Fruit fly (Drosophila melanogaster): ENCODE measurements around the gene CG7742.

The CG7742 gene

DNA sequence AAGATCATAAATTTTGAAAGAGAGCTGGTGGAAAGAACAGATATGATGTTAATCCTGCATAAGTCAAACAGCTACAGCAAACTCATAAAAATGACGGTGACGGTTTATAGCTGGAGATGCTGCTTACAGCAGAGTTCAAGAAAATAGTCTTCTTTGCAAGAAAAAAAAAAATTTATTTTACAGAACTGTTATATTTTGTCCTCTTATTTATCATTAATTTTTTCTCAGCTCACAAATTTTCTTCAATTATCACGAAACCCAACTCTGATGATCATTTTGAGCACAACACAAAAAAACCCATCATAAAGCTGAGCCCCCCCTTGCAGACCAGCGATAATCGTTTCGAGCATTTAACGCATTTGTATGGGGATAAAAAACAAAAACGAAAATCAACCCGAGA is 16.6 kb upstream of the CG7742 start (continued):
- TF ChIP-seq salr (GFP tag; optimal IDR thresholded peaks at IDR 0.05) (no peak), CG16779 (tag; optimal IDR thresholded peaks at IDR 0.05) (no peak), Eip78C (GFP tag) (peak; percentile 83), Hr4 (GFP tag; optimal IDR thresholded peaks at IDR 0.05) (no peak), CG6792 (GFP tag; optimal IDR thresholded peaks at IDR 0.05) (peak; percentile 36), CG3032 (tag; optimal IDR thresholded peaks at IDR 0.05) (no peak), fd85E (GFP tag; optimal IDR thresholded peaks at IDR 0.05) (no peak), dsx (GFP tag; optimal IDR thresholded peaks at IDR 0.05; ENCODE audit: poor library complexity, severe bottlenecking) (no peak), CG6163 (GFP tag; IDR thresholded peaks at IDR 0.05) (0 out of 3 replicates have a peak, but pooled peaks have one; percentile 31), Hr38 (GFP tag; optimal IDR thresholded peaks at IDR 0.05) (no peak), CG8119 (GFP tag; IDR thresholded peaks at IDR 0.05) (no peak), acj6 (GFP tag; optimal IDR thresholded peaks at IDR 0.05) (peak; percentile 42), CG34406 (GFP tag; optimal IDR thresholded peaks at IDR 0.05) (peak; percentile 38), Ets96B (tag; optimal IDR thresholded peaks at IDR 0.05) (no peak), esn (GFP tag; optimal IDR thresholded peaks at IDR 0.05) (peak; percentile 64), CG15336 (GFP tag; IDR thresholded peaks at IDR 0.05) (0 out of 2 replicates have a peak, but pooled peaks have one; percentile 19), Sox102F (GFP tag; optimal IDR thresholded peaks at IDR 0.05) (peak; percentile 75), eg (GFP tag; IDR thresholded peaks at IDR 0.05) (0 out of 3 replicates have a peak, but pooled peaks have one; percentile 25), CG10669 (GFP tag; optimal IDR thresholded peaks at IDR 0.05) (peak; percentile 16), Met (GFP tag; optimal IDR thresholded peaks at IDR 0.05) (peak; percentile 54), Lpt (GFP tag; optimal IDR thresholded peaks at IDR 0.05) (no peak), svp (GFP tag) (peak; percentile 75), CG3919 (GFP tag; optimal IDR thresholded peaks at IDR 0.05) (peak; percentile 11), CG11902 (GFP tag; optimal IDR thresholded peaks at IDR 0.05) (no peak), Hr39 (GFP tag; optimal IDR thresholded peaks at IDR 0.05) (peak; percentile 62), CG6808 (GFP tag; optimal IDR thresholded peaks at IDR 0.05) (no peak), net (GFP tag; optimal IDR thresholded peaks at IDR 0.05) (peak; percentile 19), Eip75B (GFP tag; optimal IDR thresholded peaks at IDR 0.05) (peak; percentile 19), CG9139 (GFP tag; optimal IDR thresholded peaks at IDR 0.05) (no peak), Sox14 (GFP tag; optimal IDR thresholded peaks at IDR 0.05) (peak; percentile 21), ss (GFP tag; optimal IDR thresholded peaks at IDR 0.05) (no peak), CG1621 (tag; optimal IDR thresholded peaks at IDR 0.05) (no peak)

DNA sequence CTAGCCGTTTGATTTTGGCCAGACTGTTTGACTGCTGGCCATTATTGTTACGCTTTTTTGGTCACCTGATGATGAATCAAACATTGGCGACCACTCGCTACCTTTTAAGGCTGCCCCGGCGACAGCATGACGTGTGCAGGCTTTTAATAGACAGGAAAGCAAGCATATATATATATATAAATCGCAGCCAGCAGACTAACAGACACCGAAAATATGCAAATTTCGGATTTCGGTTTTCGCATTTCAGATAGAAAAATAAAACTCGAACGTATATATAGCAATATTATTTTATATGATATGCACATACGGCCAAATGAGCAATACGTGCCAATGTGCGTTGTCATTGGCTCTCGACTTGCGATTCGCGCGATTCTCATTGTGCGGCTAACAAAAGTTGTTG is 15.9 kb upstream of the CG7742 start:
- no peak for TF ChIP-seq OdsH (GFP tag; optimal IDR thresholded peaks at IDR 0.05)
- TF ChIP-seq CG6854 (GFP tag; optimal IDR thresholded peaks at IDR 0.05) = no peak
- TF ChIP-seq CG10631 (GFP tag; optimal IDR thresholded peaks at IDR 0.05) = no peak
- no peak for TF ChIP-seq CG8319 (GFP tag; optimal IDR thresholded peaks at IDR 0.05)

DNA sequence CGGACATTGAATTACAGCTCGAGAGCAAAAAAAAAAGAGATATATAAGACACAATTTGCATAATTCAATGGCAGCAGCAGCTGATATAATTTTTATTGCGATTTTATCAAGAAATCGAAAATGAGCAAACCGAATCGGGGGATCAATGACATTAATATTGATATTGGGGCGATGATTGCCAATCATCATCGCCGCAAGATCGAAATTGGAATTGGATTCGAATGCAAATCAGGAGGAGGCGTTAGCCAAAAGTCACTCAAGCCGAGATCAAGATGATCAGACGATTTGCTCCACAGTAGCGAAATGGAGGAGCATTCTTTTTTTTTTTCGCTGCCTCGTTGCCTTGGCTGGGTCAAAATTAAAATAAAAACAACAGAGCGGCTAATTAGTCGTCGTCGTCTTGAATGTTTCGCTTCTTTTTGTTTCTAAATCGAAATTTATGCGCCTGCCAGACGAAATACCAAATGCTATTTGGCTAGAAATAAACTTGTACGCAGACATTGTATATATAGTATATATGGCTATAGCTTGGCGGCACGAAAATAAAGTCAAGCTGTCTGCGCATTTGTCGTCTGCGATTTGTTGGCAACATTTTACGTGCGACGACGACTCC is 15.0 kb upstream of the CG7742 start:
- TF ChIP-seq CG3919 (GFP tag; optimal IDR thresholded peaks at IDR 0.05) (no peak), Ets96B (tag; optimal IDR thresholded peaks at IDR 0.05) (no peak), CG15336 (GFP tag; IDR thresholded peaks at IDR 0.05) (0 out of 2 replicates have a peak, but pooled peaks have one; percentile 7), Blimp-1 (GFP tag; optimal IDR thresholded peaks at IDR 0.05) (no peak), Smox (GFP tag; optimal IDR thresholded peaks at IDR 0.05) (no peak), Sox15 (GFP tag; optimal IDR thresholded peaks at IDR 0.05) (no peak), dac (GFP tag; optimal IDR thresholded peaks at IDR 0.05) (no peak), dsx (GFP tag; optimal IDR thresholded peaks at IDR 0.05; ENCODE audit: poor library complexity, severe bottlenecking) (no peak), fkh (GFP tag; optimal IDR thresholded peaks at IDR 0.05) (no peak), vri (GFP tag; optimal IDR thresholded peaks at IDR 0.05) (peak; percentile 44), CG10631 (GFP tag; optimal IDR thresholded peaks at IDR 0.05) (no peak), svp (GFP tag) (peak; percentile 67)

All from whole organism, prepupa.